Fruit fly (Drosophila melanogaster): Measurements from ENCODE around the gene CG6333.

- TF ChIP-seq usp (GFP tag; optimal IDR thresholded peaks at IDR 0.05) = no peak
- no peak for TF ChIP-seq Hr83 (GFP tag; optimal IDR thresholded peaks at IDR 0.05; ENCODE audit: poor library complexity, severe bottlenecking)
- no peak for TF ChIP-seq tai (GFP tag; optimal IDR thresholded peaks at IDR 0.05)
- no peak for TF ChIP-seq sv (GFP tag; optimal IDR thresholded peaks at IDR 0.05)
- no peak for TF ChIP-seq Hnf4 (GFP tag; optimal IDR thresholded peaks at IDR 0.05)
These were observed 41.5 kb downstream of the CG6333 start for dm6 chr3L:17444569-17444968.

All from whole organism, wandering third instar larva.